Fruit fly (Drosophila melanogaster) whole organism, embryonic: ENCODE results near the gene eIF2Bepsilon.

Experiments used
- Abd-B ChIP-seq: fragments of 200-800 bp; sonication (Bioruptor generic); optimal IDR thresholded peaks from 2 replicates; lab custom pipeline; 2018; ENCODE audit warnings: missing biosample characterization, mild to moderate bottlenecking, missing genetic modification characterization, moderate library complexity
- Antp ChIP-seq: fragments of 200-800 bp; sonication (Bioruptor generic); optimal IDR thresholded peaks from 3 replicates; lab custom pipeline; 2016; ENCODE audit warnings: missing biosample characterization, missing genetic modification characterization
- Atf3 ChIP-seq: fragments of 200-800 bp; sonication (Bioruptor generic); optimal IDR thresholded peaks from 3 replicates; lab custom pipeline; 2016; ENCODE audit warnings: missing biosample characterization, missing genetic modification characterization
- B-H1 ChIP-seq: fragments of 200-800 bp; sonication (Bioruptor generic); IDR thresholded peaks from 3 replicates; pipeline ENCODE4 v1.3.6; 2022; ENCODE audit warnings: missing biosample characterization, missing genetic modification characterization
- CG10209 ChIP-seq: fragments of 200-800 bp; sonication (Bioruptor generic); optimal IDR thresholded peaks from 3 replicates; lab custom pipeline; 2017; ENCODE audit warnings: missing biosample characterization, mild to moderate bottlenecking, missing genetic modification characterization, missing genetic modification reagents
- CG10979 ChIP-seq: fragments of 200-800 bp; sonication (Bioruptor generic); optimal IDR thresholded peaks from 2 replicates; lab custom pipeline; 2018; ENCODE audit warnings: missing biosample characterization, mild to moderate bottlenecking, missing genetic modification characterization, moderate library complexity
- CG12071 ChIP-seq: fragments of 200-800 bp; sonication (Bioruptor generic); optimal IDR thresholded peaks from 3 replicates; lab custom pipeline; 2018; ENCODE audit warnings: missing biosample characterization, mild to moderate bottlenecking, missing genetic modification characterization
- CG12942 ChIP-seq: fragments of 200-800 bp; sonication (Bioruptor generic); optimal IDR thresholded peaks from 3 replicates; lab custom pipeline; 2016; ENCODE audit warnings: missing biosample characterization, missing genetic modification characterization
- CG17186 ChIP-seq: fragments of 200-800 bp; sonication (Bioruptor generic); optimal IDR thresholded peaks from 3 replicates; lab custom pipeline; 2017; ENCODE audit warnings: missing biosample characterization, missing genetic modification reagents, missing genetic modification characterization
- CG2120 ChIP-seq: fragments of 200-800 bp; sonication (Bioruptor generic); optimal IDR thresholded peaks from 3 replicates; lab custom pipeline; 2016; ENCODE audit warnings: missing biosample characterization, missing genetic modification characterization
- CG42726 ChIP-seq: fragments of 200-800 bp; sonication (Bioruptor generic); IDR thresholded peaks from 2 replicates; pipeline ENCODE4 v1.3.6; 2022; ENCODE audit warnings: missing biosample characterization, missing genetic modification characterization; ENCODE audit not compliant: partially characterized antibody
- CG4730 ChIP-seq: fragments of 200-800 bp; sonication (Bioruptor generic); IDR thresholded peaks from 2 replicates; pipeline ENCODE4 v1.3.6; 2022; ENCODE audit warnings: missing biosample characterization, missing genetic modification characterization
- CG6689 ChIP-seq: fragments of 200-800 bp; sonication (Bioruptor generic); IDR thresholded peaks from 2 replicates; pipeline ENCODE4 v1.3.6; 2022; ENCODE audit warnings: missing biosample characterization, missing genetic modification characterization
- CG9932 ChIP-seq: fragments of 200-800 bp; sonication (Bioruptor generic); IDR thresholded peaks from 2 replicates; pipeline ENCODE4 v1.3.6; 2022; ENCODE audit warnings: missing biosample characterization, missing genetic modification characterization
- Dad ChIP-seq: fragments of 200-800 bp; sonication (Bioruptor generic); optimal IDR thresholded peaks from 3 replicates; lab custom pipeline; 2016; ENCODE audit warnings: missing biosample characterization, missing genetic modification characterization
- Dbx ChIP-seq: fragments of 200-800 bp; sonication (Bioruptor generic); IDR thresholded peaks from 3 replicates; pipeline ENCODE4 v1.3.6; 2022; ENCODE audit warnings: missing biosample characterization, missing genetic modification characterization
- Fer1 ChIP-seq: fragments of 200-800 bp; sonication (Bioruptor generic); optimal IDR thresholded peaks from 2 replicates; lab custom pipeline; 2017; ENCODE audit warnings: missing biosample characterization, mild to moderate bottlenecking, missing genetic modification characterization
- H15 ChIP-seq: fragments of 200-800 bp; sonication (Bioruptor generic); IDR thresholded peaks from 3 replicates; pipeline ENCODE4 v1.3.6; 2022; ENCODE audit warnings: missing biosample characterization, missing genetic modification characterization
- HLH54F ChIP-seq: fragments of 200-800 bp; sonication (Bioruptor generic); optimal IDR thresholded peaks from 3 replicates; lab custom pipeline; 2016; ENCODE audit warnings: missing biosample characterization, missing genetic modification characterization
- Hr78 ChIP-seq, 2 experiments: fragments of 200-800 bp in 1 of 2; fragments of >200 bp in 1 of 2; sonication (Bioruptor generic) in 1 of 2; optimal IDR thresholded peaks; 2 replicates each; lab custom pipeline; 2017 to 2019; ENCODE audit warnings: missing biosample characterization in 2 of 2, missing genetic modification characterization in 2 of 2, mild to moderate bottlenecking in 1 of 2, moderate library complexity in 1 of 2
- Kr ChIP-seq: fragments of 200-800 bp; sonication (Bioruptor generic); optimal IDR thresholded peaks from 2 replicates; lab custom pipeline; 2017; ENCODE audit warnings: missing biosample characterization, mild to moderate bottlenecking, missing genetic modification characterization
- Nf-YA ChIP-seq: fragments of 200-800 bp; sonication (Bioruptor generic); IDR thresholded peaks from 2 replicates; pipeline ENCODE4 v1.3.6; 2022; ENCODE audit warnings: missing biosample characterization, missing genetic modification characterization
- NfI ChIP-seq: fragments of 200-800 bp; sonication (Bioruptor generic); optimal IDR thresholded peaks from 3 replicates; lab custom pipeline; 2018; ENCODE audit warnings: missing biosample characterization, mild to moderate bottlenecking, missing genetic modification characterization, moderate library complexity
- PHDP ChIP-seq: fragments of 200-800 bp; sonication (Bioruptor generic); optimal IDR thresholded peaks from 3 replicates; lab custom pipeline; 2018; ENCODE audit warnings: missing biosample characterization, mild to moderate bottlenecking, missing genetic modification characterization, moderate library complexity
- Stat92E ChIP-seq, 3 experiments: fragments of >200 bp in 2 of 3; fragments of 200-800 bp in 1 of 3; sonication (Bioruptor generic) in 1 of 3; optimal IDR thresholded peaks; 2 replicates each; lab custom pipeline; 2017 to 2019; ENCODE audit warnings: missing biosample characterization in 3 of 3, missing genetic modification characterization in 3 of 3, mild to moderate bottlenecking in 1 of 3, moderate library complexity in 1 of 3
- TFAM ChIP-seq: fragments of 200-800 bp; sonication (Bioruptor generic); optimal IDR thresholded peaks from 2 replicates; lab custom pipeline; 2017; ENCODE audit warnings: missing biosample characterization, missing genetic modification characterization, inconsistent platforms
- Xrp1 ChIP-seq: fragments of 200-800 bp; sonication (Bioruptor generic); IDR thresholded peaks from 2 replicates; pipeline ENCODE4 v1.3.6; 2022; ENCODE audit warnings: missing biosample characterization, missing genetic modification characterization
- br ChIP-seq: fragments of >200 bp; optimal IDR thresholded peaks from 2 replicates; lab custom pipeline; 2017
- dan ChIP-seq: fragments of 200-800 bp; sonication (Bioruptor generic); IDR thresholded peaks from 2 replicates; pipeline ENCODE4 v1.3.6; 2022; ENCODE audit warnings: missing biosample characterization, missing genetic modification characterization
- fd102C ChIP-seq: fragments of 200-800 bp; sonication (Bioruptor generic); optimal IDR thresholded peaks from 2 replicates; lab custom pipeline; 2018; ENCODE audit warnings: missing biosample characterization, mild to moderate bottlenecking, missing genetic modification characterization, moderate library complexity
- gfzf ChIP-seq: fragments of 200-800 bp; sonication (Bioruptor generic); optimal IDR thresholded peaks from 2 replicates; lab custom pipeline; 2016; ENCODE audit warnings: missing biosample characterization, mild to moderate bottlenecking, missing genetic modification characterization, moderate library complexity
- gro ChIP-seq: fragments of 200-800 bp; sonication (Bioruptor generic); optimal IDR thresholded peaks from 2 replicates; lab custom pipeline; 2016; ENCODE audit warnings: missing biosample characterization, missing genetic modification characterization
- jumu ChIP-seq: fragments of 200-800 bp; sonication (Bioruptor generic); optimal IDR thresholded peaks from 3 replicates; lab custom pipeline; 2016; ENCODE audit warnings: missing biosample characterization, missing genetic modification characterization
- ken ChIP-seq: fragments of 200-800 bp; sonication (Bioruptor generic); IDR thresholded peaks from 3 replicates; pipeline ENCODE4 v1.3.6; 2022; ENCODE audit warnings: missing biosample characterization, missing genetic modification characterization
- knrl ChIP-seq: fragments of 200-800 bp; sonication (Bioruptor generic); IDR thresholded peaks from 3 replicates; pipeline ENCODE4 v1.3.6; 2022; ENCODE audit warnings: missing biosample characterization, missing genetic modification characterization; ENCODE audit not compliant: partially characterized antibody
- lilli ChIP-seq: fragments of 200-800 bp; sonication (Bioruptor generic); optimal IDR thresholded peaks from 3 replicates; lab custom pipeline; 2016; ENCODE audit warnings: missing biosample characterization, missing genetic modification characterization
- mam ChIP-seq: fragments of 200-800 bp; sonication (Bioruptor generic); optimal IDR thresholded peaks from 3 replicates; lab custom pipeline; 2016; ENCODE audit warnings: missing biosample characterization, missing genetic modification characterization
- nau ChIP-seq: fragments of 200-800 bp; sonication (Bioruptor generic); optimal IDR thresholded peaks from 3 replicates; lab custom pipeline; 2017; ENCODE audit warnings: missing biosample characterization, mild to moderate bottlenecking, missing genetic modification characterization, missing genetic modification reagents
- nerfin-2 ChIP-seq: fragments of 200-800 bp; sonication (Bioruptor generic); IDR thresholded peaks from 2 replicates; pipeline ENCODE4 v1.3.6; 2022; ENCODE audit warnings: missing biosample characterization, missing genetic modification characterization; ENCODE audit not compliant: partially characterized antibody
- peb ChIP-seq: fragments of 200-800 bp; sonication (Bioruptor generic); IDR thresholded peaks from 2 replicates; pipeline ENCODE4 v1.3.6; 2022; ENCODE audit warnings: missing biosample characterization, missing genetic modification characterization
- pho ChIP-seq: fragments of 200-800 bp; sonication (Bioruptor generic); optimal IDR thresholded peaks from 2 replicates; lab custom pipeline; 2016; ENCODE audit warnings: missing biosample characterization, missing genetic modification characterization
- phol ChIP-seq: fragments of 200-800 bp; sonication (Bioruptor generic); optimal IDR thresholded peaks from 3 replicates; lab custom pipeline; 2018; ENCODE audit warnings: missing biosample characterization, mild to moderate bottlenecking, missing genetic modification characterization, moderate library complexity
- ranshi ChIP-seq: fragments of 200-800 bp; sonication (Bioruptor generic); IDR thresholded peaks from 2 replicates; pipeline ENCODE4 v1.3.6; 2022; ENCODE audit warnings: missing biosample characterization, missing genetic modification characterization
- repo ChIP-seq: fragments of 200-800 bp; sonication (Bioruptor generic); optimal IDR thresholded peaks from 2 replicates; lab custom pipeline; 2016; ENCODE audit warnings: missing biosample characterization, missing genetic modification characterization
- stc ChIP-seq: fragments of 200-800 bp; sonication (Bioruptor generic); IDR thresholded peaks from 2 replicates; pipeline ENCODE4 v1.3.6; 2022; ENCODE audit warnings: missing biosample characterization, missing genetic modification characterization
- sug ChIP-seq: fragments of 200-800 bp; optimal IDR thresholded peaks from 2 replicates; lab custom pipeline; 2019; ENCODE audit warnings: missing biosample characterization, mild to moderate bottlenecking, missing genetic modification characterization, moderate library complexity
- tio ChIP-seq: fragments of 200-800 bp; sonication (Bioruptor generic); optimal IDR thresholded peaks from 2 replicates; lab custom pipeline; 2017; ENCODE audit warnings: missing biosample characterization, missing genetic modification characterization, inconsistent platforms
- tll ChIP-seq, 2 experiments: fragments of 200-800 bp in 1 of 2; fragments of >200 bp in 1 of 2; sonication (Bioruptor generic) in 1 of 2; optimal IDR thresholded peaks; 2 replicates each; lab custom pipeline; 2017 to 2019; ENCODE audit warnings: missing biosample characterization in 2 of 2, missing genetic modification characterization in 2 of 2, mild to moderate bottlenecking in 1 of 2, moderate library complexity in 1 of 2
- ttk ChIP-seq: fragments of 200-800 bp; sonication (Bioruptor generic); IDR thresholded peaks from 2 replicates; pipeline ENCODE4 v2.1.2; 2022; ENCODE audit warnings: missing biosample characterization, missing genetic modification characterization
- zfh1 ChIP-seq: fragments of 200-800 bp; sonication (Bioruptor generic); IDR thresholded peaks from 3 replicates; pipeline ENCODE4 v1.3.6; 2022; ENCODE audit warnings: missing biosample characterization, missing genetic modification characterization

Gene eIF2Bepsilon

DNA sequence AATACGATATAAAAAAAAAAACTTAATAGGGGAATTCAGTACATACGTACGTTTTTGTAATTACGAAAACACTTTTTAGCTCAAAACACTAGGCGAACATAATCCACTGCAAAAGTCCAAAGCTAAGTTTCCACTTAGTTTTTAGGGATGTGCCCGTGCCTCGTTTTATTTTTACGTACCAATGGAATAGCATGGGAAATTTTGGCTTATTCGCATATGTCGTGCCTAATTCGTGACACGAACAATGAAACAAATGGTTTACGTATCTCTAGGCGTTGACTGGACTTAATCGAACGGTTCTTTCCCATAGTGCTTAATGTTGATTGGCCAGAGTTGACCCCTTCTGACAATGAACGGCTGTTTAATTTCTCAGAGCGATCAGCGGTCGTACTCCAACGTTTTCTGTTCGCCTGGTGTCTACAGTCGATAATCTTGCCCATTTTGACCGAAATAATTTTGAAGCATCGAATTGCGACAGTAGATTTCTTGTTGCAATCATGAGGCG, 43.0 kb downstream of the eIF2Bepsilon start, which contains the start of gene CG14818 (continued):
- TF ChIP-seq PHDP (tag; lab: Kevin White, UChicago): peak; percentile 51
- TF ChIP-seq fd102C (GFP tag; lab: Kevin White, UChicago): no peak
- peak; percentile 72 for TF ChIP-seq lilli (GFP tag; lab: Kevin White, UChicago)
- TF ChIP-seq CG17186 (GFP tag; lab: Kevin White, UChicago): no peak
- no peak for TF ChIP-seq nau (GFP tag; lab: Kevin White, UChicago)
- no peak for TF ChIP-seq TFAM (GFP tag; lab: Kevin White, UChicago)
- peak; percentile 41 for TF ChIP-seq pho (GFP tag; lab: Kevin White, UChicago)
- TF ChIP-seq Abd-B: peak; percentile 79
- peak; percentile 37 for TF ChIP-seq CG10979
- peak; percentile 1 for TF ChIP-seq gfzf (GFP tag; lab: Kevin White, UChicago)
- peak; percentile 52 for TF ChIP-seq repo (GFP tag; lab: Kevin White, UChicago)
- peak; percentile 31 for TF ChIP-seq sug (tag; lab: Kevin White, UChicago)
- TF ChIP-seq Antp (GFP tag; lab: Kevin White, UChicago): peak; percentile 76
- no peak for TF ChIP-seq dan (GFP tag; lab: Robert Waterston, UW)
- peak; percentile 72 for TF ChIP-seq Dbx (GFP tag; lab: Robert Waterston, UW)
- TF ChIP-seq H15 (GFP tag; lab: Robert Waterston, UW): no peak; the same call in 2 of the 3 replicates
- TF ChIP-seq HLH54F (GFP tag; lab: Kevin White, UChicago): peak; percentile 44
- peak; percentile 89 for TF ChIP-seq knrl
- peak; percentile 67; the same call in 2 of the 3 replicates for TF ChIP-seq ken
- peak; percentile 78 for TF ChIP-seq CG9932 (GFP tag; lab: Robert Waterston, UW)
- TF ChIP-seq CG4730 (GFP tag; lab: Robert Waterston, UW): peak; percentile 26; the same call in 1 of the 2 replicates
- TF ChIP-seq CG2120 (GFP tag; lab: Kevin White, UChicago): peak; percentile 67
- TF ChIP-seq CG12071 (GFP tag; lab: Kevin White, UChicago): peak; percentile 45
- peak; percentile 46 for TF ChIP-seq Atf3 (GFP tag; lab: Kevin White, UChicago)
- TF ChIP-seq Xrp1: peak; percentile 68
- peak; percentile 54 for TF ChIP-seq jumu (GFP tag; lab: Kevin White, UChicago)
- no peak for TF ChIP-seq Kr (GFP tag; lab: Kevin White, UChicago)
- TF ChIP-seq Dad: no peak
- TF ChIP-seq zfh1 (GFP tag; lab: Robert Waterston, UW): peak; percentile 77; the same call in 2 of the 3 replicates
- TF ChIP-seq NfI (GFP tag; lab: Kevin White, UChicago): peak; percentile 53
- peak in 1 of 2 experiments; percentile 62 for TF ChIP-seq Hr78 (GFP tag; optimal IDR thresholded peaks at IDR 0.05; lab: Kevin White, UChicago)
- no peak for TF ChIP-seq tio (GFP tag; lab: Kevin White, UChicago)
- peak; percentile 28; the same call in 1 of the 3 replicates for TF ChIP-seq B-H1 (GFP tag; lab: Robert Waterston, UW)
- peak; percentile 31 for TF ChIP-seq Fer1
- TF ChIP-seq ranshi: peak; percentile 60; the same call in 1 of the 2 replicates
- TF ChIP-seq Nf-YA (GFP tag; lab: Robert Waterston, UW): no peak
- peak in 1 of 2 experiments; percentile 27 for TF ChIP-seq tll (GFP tag; optimal IDR thresholded peaks at IDR 0.05; lab: Kevin White, UChicago)
- TF ChIP-seq CG12942 (GFP tag; lab: Kevin White, UChicago): peak; percentile 36
- no peak; the same call in 1 of the 2 replicates for TF ChIP-seq CG42726
- peak; percentile 81 for TF ChIP-seq mam (GFP tag; lab: Kevin White, UChicago)
- TF ChIP-seq phol (tag; lab: Kevin White, UChicago): peak; percentile 63
- peak; percentile 56 for TF ChIP-seq CG10209 (GFP tag; lab: Kevin White, UChicago)
- 0 out of 2 replicates have a peak, but pooled peaks have one; percentile 19 for TF ChIP-seq ttk (GFP tag; lab: Robert Waterston, UW)
- TF ChIP-seq nerfin-2: peak; percentile 55
- TF ChIP-seq CG6689 (GFP tag; lab: Robert Waterston, UW): peak; percentile 56
- TF ChIP-seq br (lab: Kevin White, UChicago): no peak
- TF ChIP-seq gro (GFP tag; lab: Kevin White, UChicago): peak; percentile 42
- no peak for TF ChIP-seq Stat92E (GFP tag; optimal IDR thresholded peaks at IDR 0.05; lab: Kevin White, UChicago)
- TF ChIP-seq peb (GFP tag; lab: Robert Waterston, UW): peak; percentile 29; the same call in 1 of the 2 replicates
- TF ChIP-seq stc (GFP tag; lab: Robert Waterston, UW): 0 out of 2 replicates have a peak, but pooled peaks have one; percentile 29
